In genomic region chrV:2259750-2260149, ce11 we compare ENCODE assay signal across 6 worm cellular contexts.
A peak's percentile ranks its signal among the peaks of the same experiment; 100 is the strongest.
TF ChIP-seq lines count a peak whose summit lies in the region.

nhr-182 (minus strand) TSS chrV:2259927.

TF ChIP-seq in whole organism, L1 larva, 84 proteins besides CTCF, POLR2A, EP300 and RAD21 (continues in another document):
- TF ChIP-seq hlh-4 (tag; optimal IDR thresholded peaks at IDR 0.05; lab: Kevin White, UChicago), result no peak
- peak; percentile 2 to 43 for TF ChIP-seq lsy-2 (tag; optimal IDR thresholded peaks at IDR 0.05; lab: Kevin White, UChicago)
- TF ChIP-seq mep-1 (tag; optimal IDR thresholded peaks at IDR 0.05; lab: Kevin White, UChicago), result peak; percentile 34
- no peak for TF ChIP-seq pax-3 (tag; optimal IDR thresholded peaks at IDR 0.05; lab: Kevin White, UChicago)
- TF ChIP-seq jun-1 (tag; optimal IDR thresholded peaks at IDR 0.05; lab: Kevin White, UChicago), result no peak
- no peak for TF ChIP-seq lir-3 (tag; optimal IDR thresholded peaks at IDR 0.05; lab: Kevin White, UChicago; ENCODE audit: poor library complexity)
- no peak for TF ChIP-seq Y116A8C.19 (tag; optimal IDR thresholded peaks at IDR 0.05; lab: Kevin White, UChicago; ENCODE audit: borderline replicate concordance)
- peak; percentile 24 for TF ChIP-seq tbx-2 (tag; optimal IDR thresholded peaks at IDR 0.05; lab: Kevin White, UChicago)
- peak; percentile 80 for TF ChIP-seq nhr-85 (tag; lab: Kevin White, UChicago)
- peak in 1 of 2 experiments; percentile 56 for TF ChIP-seq lin-35 (GFP tag; optimal IDR thresholded peaks at IDR 0.05; lab: Kevin White, UChicago)
- TF ChIP-seq sox-4 (tag; optimal IDR thresholded peaks at IDR 0.05; lab: Kevin White, UChicago), result no peak
- no peak for TF ChIP-seq C04F5.9 (tag; optimal IDR thresholded peaks at IDR 0.05; lab: Kevin White, UChicago)
- no peak for TF ChIP-seq vab-15 (tag; optimal IDR thresholded peaks at IDR 0.05; lab: Kevin White, UChicago)
- no peak for TF ChIP-seq unc-130 (tag; optimal IDR thresholded peaks at IDR 0.05; lab: Kevin White, UChicago)
- TF ChIP-seq elt-3 (tag; optimal IDR thresholded peaks at IDR 0.05; lab: Kevin White, UChicago), result peak in 1 of 6 experiments; percentile 6

TF ChIP-seq in whole organism, L2 larva, 48 proteins besides CTCF, POLR2A, EP300 and RAD21 (continues in another document):
- TF ChIP-seq blmp-1 (tag; optimal IDR thresholded peaks at IDR 0.05; lab: Kevin White, UChicago; ENCODE audit: insufficient read depth) (no peak), unc-55 (GFP tag; optimal IDR thresholded peaks at IDR 0.05; lab: Kevin White, UChicago) (no peak), nhr-23 (tag; optimal IDR thresholded peaks at IDR 0.05; lab: Kevin White, UChicago) (no peak), ZK546.5 (tag; optimal IDR thresholded peaks at IDR 0.05; lab: Kevin White, UChicago) (no peak), skn-1 (tag; optimal IDR thresholded peaks at IDR 0.05; lab: Kevin White, UChicago) (peak; percentile 86), egl-27 (tag; optimal IDR thresholded peaks at IDR 0.05; lab: Kevin White, UChicago) (no peak), nhr-12 (tag; optimal IDR thresholded peaks at IDR 0.05; lab: Kevin White, UChicago) (no peak), elt-3 (tag; optimal IDR thresholded peaks at IDR 0.05; lab: Kevin White, UChicago) (no peak), nhr-129 (tag; optimal IDR thresholded peaks at IDR 0.05; lab: Kevin White, UChicago) (peak; percentile 28), mab-5 (tag; optimal IDR thresholded peaks at IDR 0.05; lab: Kevin White, UChicago) (no peak), ama-1 (optimal IDR thresholded peaks at IDR 0.05; lab: Kevin White, UChicago) (no peak), gmeb-1 (tag; optimal IDR thresholded peaks at IDR 0.05; lab: Kevin White, UChicago) (no peak), ceh-16 (tag; optimal IDR thresholded peaks at IDR 0.05; lab: Kevin White, UChicago) (no peak), nhr-6 (tag; optimal IDR thresholded peaks at IDR 0.05; lab: Kevin White, UChicago) (no peak), nhr-25 (tag; optimal IDR thresholded peaks at IDR 0.05; lab: Kevin White, UChicago) (no peak), nhr-10 (tag; optimal IDR thresholded peaks at IDR 0.05; lab: Kevin White, UChicago) (no peak), nhr-237 (tag; optimal IDR thresholded peaks at IDR 0.05; lab: Kevin White, UChicago) (no peak)

TF ChIP-seq in whole organism, L3 larva, 47 proteins besides CTCF, POLR2A, EP300 and RAD21:
- TF ChIP-seq skn-1 (tag; optimal IDR thresholded peaks at IDR 0.05; lab: Kevin White, UChicago) (peak; percentile 89), pha-4 (tag; optimal IDR thresholded peaks at IDR 0.05; lab: Kevin White, UChicago) (peak; percentile 83), pqm-1 (tag; optimal IDR thresholded peaks at IDR 0.05; lab: Kevin White, UChicago) (no peak), nfya-1 (tag; optimal IDR thresholded peaks at IDR 0.05; lab: Kevin White, UChicago; ENCODE audit: insufficient read depth) (peak; percentile 16), elt-2 (tag; optimal IDR thresholded peaks at IDR 0.05; lab: Kevin White, UChicago) (peak; percentile 28), nhr-23 (tag; optimal IDR thresholded peaks at IDR 0.05; lab: Kevin White, UChicago) (peak; percentile 3), fkh-10 (GFP tag; optimal IDR thresholded peaks at IDR 0.05; lab: Kevin White, UChicago) (no peak)

TF ChIP-seq in whole organism, L4 larva, 104 proteins besides CTCF, POLR2A, EP300 and RAD21:
- TF ChIP-seq nhr-42 (GFP tag; IDR thresholded peaks at IDR 0.05; lab: Robert Waterston, UW), result no peak
- peak; percentile 18; the same call in 1 of the 2 replicates for TF ChIP-seq dmd-6 (GFP tag; IDR thresholded peaks at IDR 0.05; lab: Robert Waterston, UW)
- TF ChIP-seq hlh-11 (tag; optimal IDR thresholded peaks at IDR 0.05; lab: Kevin White, UChicago), result peak; percentile 14
- peak; percentile 60 for TF ChIP-seq hlh-30 (tag; optimal IDR thresholded peaks at IDR 0.05; lab: Kevin White, UChicago; ENCODE audit: insufficient read depth)
- TF ChIP-seq spr-1 (tag; optimal IDR thresholded peaks at IDR 0.05; lab: Kevin White, UChicago), result no peak
- TF ChIP-seq nhr-10 (tag; optimal IDR thresholded peaks at IDR 0.05; lab: Kevin White, UChicago), result no peak
- no peak for TF ChIP-seq lim-7 (GFP tag; IDR thresholded peaks at IDR 0.05; lab: Robert Waterston, UW)
- TF ChIP-seq nhr-28 (tag; optimal IDR thresholded peaks at IDR 0.05; lab: Kevin White, UChicago), result peak; percentile 25
- TF ChIP-seq daf-16 (GFP tag; optimal IDR thresholded peaks at IDR 0.05; lab: Kevin White, UChicago), result no peak
- TF ChIP-seq daf-16 (tag; optimal IDR thresholded peaks at IDR 0.05; lab: Kevin White, UChicago), result peak; percentile 66
- peak; percentile 10 for TF ChIP-seq mes-2 (tag; optimal IDR thresholded peaks at IDR 0.05; lab: Kevin White, UChicago; ENCODE audit: poor library complexity, severe bottlenecking)
- TF ChIP-seq dve-1 (tag; optimal IDR thresholded peaks at IDR 0.05; lab: Kevin White, UChicago; ENCODE audit: insufficient read depth), result peak; percentile 53

TF ChIP-seq in whole organism, mixed stage, embryonic, 35 proteins besides CTCF, POLR2A, EP300 and RAD21:
- TF ChIP-seq pha-4 (tag; optimal IDR thresholded peaks at IDR 0.05; lab: Kevin White, UChicago) (peak; percentile 75), mab-5 (tag; optimal IDR thresholded peaks at IDR 0.05; lab: Kevin White, UChicago) (no peak), lin-13 (tag; optimal IDR thresholded peaks at IDR 0.05; lab: Kevin White, UChicago) (no peak)

TF ChIP-seq in whole organism, young adult, 124 proteins besides CTCF, POLR2A, EP300 and RAD21:
- no peak for TF ChIP-seq mes-4 (tag; optimal IDR thresholded peaks at IDR 0.05; lab: Kevin White, UChicago)
- no peak for TF ChIP-seq ceh-91 (GFP tag; IDR thresholded peaks at IDR 0.05; lab: Robert Waterston, UW)
- no peak for TF ChIP-seq ztf-6 (GFP tag; IDR thresholded peaks at IDR 0.05; lab: Robert Waterston, UW)
- TF ChIP-seq nhr-80 (tag; optimal IDR thresholded peaks at IDR 0.05; lab: Kevin White, UChicago), result peak; percentile 14
- TF ChIP-seq hmg-1.2 (GFP tag; IDR thresholded peaks at IDR 0.05; lab: Robert Waterston, UW), result peak; percentile 76; the same call in 1 of the 2 replicates
- TF ChIP-seq cebp-2 (GFP tag; IDR thresholded peaks at IDR 0.05; lab: Robert Waterston, UW), result no peak
- peak; percentile 2 for TF ChIP-seq attf-5 (GFP tag; optimal IDR thresholded peaks at IDR 0.05; lab: Kevin White, UChicago)
- TF ChIP-seq cebp-1 (GFP tag; IDR thresholded peaks at IDR 0.05; lab: Robert Waterston, UW), result no peak
- TF ChIP-seq cebp-1 (tag; optimal IDR thresholded peaks at IDR 0.05; lab: Kevin White, UChicago), result peak; percentile 3
- no peak for TF ChIP-seq pbrm-1 (GFP tag; IDR thresholded peaks at IDR 0.05; lab: Robert Waterston, UW)
